Worm (Caenorhabditis elegans): ENCODE measurements around the gene srx-97.

DNA sequence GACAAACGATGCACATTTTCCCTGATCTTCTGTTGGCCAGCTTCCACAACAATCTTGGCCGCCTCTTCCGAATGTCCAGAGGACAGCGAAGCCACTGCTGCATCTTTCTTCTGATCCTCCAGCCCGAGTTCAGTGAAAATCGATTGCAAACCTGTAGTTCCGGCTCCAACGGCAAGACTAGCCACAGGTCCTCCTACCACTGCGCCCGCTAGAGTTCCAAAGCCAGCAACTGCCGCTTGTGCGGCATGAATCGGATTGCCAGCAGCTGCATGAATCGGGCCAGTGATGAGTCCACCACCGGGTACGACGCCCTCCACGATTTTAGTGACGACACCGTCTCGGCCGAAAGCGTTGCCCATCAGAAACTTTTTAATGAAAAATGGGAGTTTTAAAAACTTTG lies 19.1 kb upstream of the srx-97 start, which contains the start of gene ifas-1:
- TF ChIP-seq fkh-3 (tag; optimal IDR thresholded peaks at IDR 0.05) (no peak), ama-1 (optimal IDR thresholded peaks at IDR 0.05) (no peak), ama-1 (GFP tag; optimal IDR thresholded peaks at IDR 0.05) (no peak), F49E8.2 (tag; optimal IDR thresholded peaks at IDR 0.05; ENCODE audit: insufficient read depth) (no peak), somi-1 (GFP tag; optimal IDR thresholded peaks at IDR 0.05) (no peak), madf-8 (GFP tag; conservative IDR thresholded peaks at IDR 0.05) (no peak)

All from whole organism, young adult.